Worm (Caenorhabditis elegans) whole organism, L4 larva: ENCODE measurements around the gene T04C9.3.

Experiments
- D1046.2 ChIP-seq: fragments of 200-800 bp; sonication (Bioruptor generic); IDR thresholded peaks from 2 replicates; pipeline ENCODE4 v1.3.6; 2022; ENCODE audit warnings: missing genetic modification characterization, missing compliant biosample characterization
- R02D3.7 ChIP-seq: fragments of 150-350 bp; sonication (generic microtip); optimal IDR thresholded peaks from 3 replicates; lab custom pipeline; 2014; ENCODE audit warnings: missing biosample characterization, missing genetic modification characterization
- T20F7.1 ChIP-seq: fragments of 200-800 bp; sonication (Bioruptor generic); optimal IDR thresholded peaks from 2 replicates; lab custom pipeline; 2018; ENCODE audit warnings: mild to moderate bottlenecking, missing genetic modification characterization, missing compliant biosample characterization
- T26A8.4 ChIP-seq: fragments of 200-800 bp; sonication (Bioruptor generic); IDR thresholded peaks from 2 replicates; pipeline ENCODE4 v1.3.6; 2022; ENCODE audit warnings: missing genetic modification characterization, missing compliant biosample characterization
- Y5F2A.4 ChIP-seq: fragments of 200-800 bp; sonication (Bioruptor generic); optimal IDR thresholded peaks from 2 replicates; lab custom pipeline; 2018; ENCODE audit warnings: mild to moderate bottlenecking, missing genetic modification characterization, missing compliant biosample characterization
- ceh-20 ChIP-seq: fragments of 200-800 bp; sonication (Bioruptor generic); IDR thresholded peaks from 2 replicates; pipeline ENCODE4 v1.3.6; 2022; ENCODE audit warnings: missing genetic modification reagents, missing genetic modification characterization, missing compliant biosample characterization
- ceh-28 ChIP-seq: fragments of 150-350 bp; optimal IDR thresholded peaks from 2 replicates; lab custom pipeline; 2014; ENCODE audit warnings: missing biosample characterization, missing genetic modification reagents, missing genetic modification characterization
- ctbp-1 ChIP-seq: fragments of 200-800 bp; sonication (Bioruptor generic); IDR thresholded peaks from 2 replicates; pipeline ENCODE4 v1.3.6; 2022; ENCODE audit warnings: missing genetic modification reagents, missing genetic modification characterization, missing compliant biosample characterization
- daf-16 ChIP-seq, 3 experiments: sonication (generic microtip); optimal IDR thresholded peaks; 2 replicates each; lab custom pipeline; 2016 to 2017; ENCODE audit warnings: missing genetic modification characterization in 3 of 3, missing genetic modification reagents in 3 of 3, mild to moderate bottlenecking in 2 of 3, missing compliant biosample characterization in 2 of 3, missing biosample characterization in 1 of 3, moderate library complexity in 1 of 3
- dmd-6 ChIP-seq: fragments of 200-800 bp; sonication (Bioruptor generic); IDR thresholded peaks from 2 replicates; pipeline ENCODE4 v1.3.6; 2022; ENCODE audit warnings: missing genetic modification reagents, missing genetic modification characterization, missing compliant biosample characterization
- dmd-8 ChIP-seq: fragments of 200-800 bp; sonication (Bioruptor generic); IDR thresholded peaks from 2 replicates; pipeline ENCODE4 v1.3.6; 2022; ENCODE audit warnings: missing genetic modification characterization, missing compliant biosample characterization
- dmd-9 ChIP-seq: fragments of 200-800 bp; sonication (Bioruptor generic); IDR thresholded peaks from 2 replicates; pipeline ENCODE4 v1.3.6; 2022; ENCODE audit warnings: missing genetic modification reagents, missing genetic modification characterization, missing compliant biosample characterization
- dve-1 ChIP-seq: sonication (generic microtip); optimal IDR thresholded peaks from 2 replicates; lab custom pipeline; 2017; ENCODE audit warnings: antibody characterized with exemption, mild to moderate bottlenecking, missing genetic modification characterization, missing compliant biosample characterization; ENCODE audit not compliant: insufficient read depth
- fos-1 ChIP-seq: fragments of 150-350 bp; optimal IDR thresholded peaks from 2 replicates; lab custom pipeline; 2014; ENCODE audit warnings: missing biosample characterization, missing genetic modification characterization
- hlh-11 ChIP-seq: fragments of 200-800 bp; sonication (Bioruptor generic); optimal IDR thresholded peaks from 2 replicates; lab custom pipeline; 2018; ENCODE audit warnings: mild to moderate bottlenecking, missing genetic modification characterization, missing compliant biosample characterization
- hlh-30 ChIP-seq: sonication (generic microtip); optimal IDR thresholded peaks from 2 replicates; lab custom pipeline; 2017; ENCODE audit warnings: antibody characterized with exemption, mild to moderate bottlenecking, missing genetic modification characterization, missing compliant biosample characterization; ENCODE audit not compliant: insufficient read depth
- hmg-1.1 ChIP-seq: fragments of 200-800 bp; sonication (Bioruptor generic); IDR thresholded peaks from 2 replicates; pipeline ENCODE4 v1.3.6; 2022; ENCODE audit warnings: missing genetic modification reagents, missing genetic modification characterization, missing compliant biosample characterization
- lim-7 ChIP-seq: fragments of 200-800 bp; sonication (Bioruptor generic); IDR thresholded peaks from 2 replicates; pipeline ENCODE4 v1.3.6; 2022; ENCODE audit warnings: missing genetic modification characterization, missing compliant biosample characterization
- lin-13 ChIP-seq: fragments of 150-350 bp; optimal IDR thresholded peaks from 2 replicates; lab custom pipeline; 2014; ENCODE audit warnings: missing biosample characterization, missing genetic modification reagents, missing genetic modification characterization
- lin-15B ChIP-seq: fragments of 150-350 bp; sonication (generic microtip); optimal IDR thresholded peaks from 3 replicates; lab custom pipeline; 2014; ENCODE audit warnings: missing biosample characterization, missing genetic modification characterization
- lsy-2 ChIP-seq, 2 experiments: fragments of 150-350 bp in 1 of 2; sonication (generic microtip) in 1 of 2; optimal IDR thresholded peaks; 2 replicates each; lab custom pipeline; 2014 to 2017; ENCODE audit warnings: missing biosample characterization in 2 of 2, missing genetic modification characterization in 2 of 2
- madf-5 ChIP-seq, 2 experiments: fragments of 200-800 bp; sonication (Bioruptor generic); IDR thresholded peaks; 2 replicates each; pipeline ENCODE4 v1.3.6; 2022; ENCODE audit warnings: missing compliant biosample characterization in 2 of 2, missing genetic modification characterization in 2 of 2
- madf-9 ChIP-seq: fragments of 200-800 bp; sonication (Bioruptor generic); conservative IDR thresholded peaks from 2 replicates; pipeline ENCODE4 v1.3.6; 2022; ENCODE audit warnings: missing genetic modification reagents, missing genetic modification characterization, missing compliant biosample characterization
- mep-1 ChIP-seq: fragments of 150-350 bp; sonication (generic microtip); optimal IDR thresholded peaks from 3 replicates; lab custom pipeline; 2014; ENCODE audit warnings: missing biosample characterization, missing genetic modification characterization
- mes-2 ChIP-seq: sonication (generic microtip); optimal IDR thresholded peaks from 2 replicates; lab custom pipeline; 2016; ENCODE audit warnings: missing genotype, mild to moderate bottlenecking, missing genetic modification characterization, missing compliant biosample characterization; ENCODE audit not compliant: poor library complexity, severe bottlenecking
- mxl-3 ChIP-seq: fragments of 200-800 bp; sonication (Bioruptor generic); optimal IDR thresholded peaks from 2 replicates; lab custom pipeline; 2018; ENCODE audit warnings: mild to moderate bottlenecking, missing genetic modification characterization, missing compliant biosample characterization
- nhr-11 ChIP-seq: fragments of 150-350 bp; optimal IDR thresholded peaks from 2 replicates; lab custom pipeline; 2014; ENCODE audit warnings: missing biosample characterization, missing genetic modification characterization
- nhr-111 ChIP-seq: fragments of 200-800 bp; sonication (Bioruptor generic); optimal IDR thresholded peaks from 2 replicates; lab custom pipeline; 2018; ENCODE audit warnings: mild to moderate bottlenecking, missing genetic modification characterization, missing compliant biosample characterization
- nhr-237 ChIP-seq: sonication (generic microtip); optimal IDR thresholded peaks from 2 replicates; lab custom pipeline; 2017; ENCODE audit warnings: missing biosample characterization, missing genetic modification characterization
- nhr-28 ChIP-seq: fragments of 150-350 bp; optimal IDR thresholded peaks from 2 replicates; lab custom pipeline; 2014; ENCODE audit warnings: missing biosample characterization, missing genetic modification characterization
- nhr-41 ChIP-seq: fragments of 200-800 bp; sonication (Bioruptor generic); IDR thresholded peaks from 2 replicates; pipeline ENCODE4 v1.3.6; 2022; ENCODE audit warnings: missing genetic modification reagents, missing genetic modification characterization, missing compliant biosample characterization
- nhr-42 ChIP-seq: fragments of 200-800 bp; sonication (Bioruptor generic); IDR thresholded peaks from 2 replicates; pipeline ENCODE4 v1.3.6; 2022; ENCODE audit warnings: missing genetic modification characterization, missing compliant biosample characterization
- nhr-6 ChIP-seq: fragments of 150-350 bp; optimal IDR thresholded peaks from 2 replicates; lab custom pipeline; 2014; ENCODE audit warnings: missing biosample characterization, missing genetic modification characterization
- nhr-77 ChIP-seq: fragments of 150-350 bp; optimal IDR thresholded peaks from 2 replicates; lab custom pipeline; 2014; ENCODE audit warnings: missing biosample characterization, missing genetic modification characterization
- php-3 ChIP-seq: fragments of 200-800 bp; sonication (Bioruptor generic); IDR thresholded peaks from 2 replicates; pipeline ENCODE4 v1.3.6; 2022; ENCODE audit warnings: missing genetic modification reagents, missing genetic modification characterization, missing compliant biosample characterization
- set-16 ChIP-seq: fragments of 200-800 bp; sonication (Bioruptor generic); IDR thresholded peaks from 2 replicates; pipeline ENCODE4 v1.3.6; 2022; ENCODE audit warnings: missing genetic modification reagents, missing genetic modification characterization, missing compliant biosample characterization
- skn-1 ChIP-seq: fragments of 150-350 bp; optimal IDR thresholded peaks from 2 replicates; lab custom pipeline; 2014; ENCODE audit warnings: missing biosample characterization, missing genetic modification characterization
- snpc-1.2 ChIP-seq: fragments of 200-800 bp; sonication (Bioruptor generic); IDR thresholded peaks from 2 replicates; pipeline ENCODE4 v1.3.6; 2022; ENCODE audit warnings: missing genetic modification reagents, missing genetic modification characterization, missing compliant biosample characterization
- snpc-4 ChIP-seq: fragments of 150-350 bp; optimal IDR thresholded peaks from 2 replicates; lab custom pipeline; 2014; ENCODE audit warnings: missing biosample characterization, missing genetic modification characterization
- spr-1 ChIP-seq: sonication (generic microtip); optimal IDR thresholded peaks from 2 replicates; lab custom pipeline; 2016; ENCODE audit warnings: mild to moderate bottlenecking, missing genetic modification characterization, missing compliant biosample characterization
- tra-1 ChIP-seq: fragments of 200-800 bp; sonication (Bioruptor generic); IDR thresholded peaks from 2 replicates; pipeline ENCODE4 v1.3.6; 2022; ENCODE audit warnings: missing genetic modification reagents, missing genetic modification characterization, missing compliant biosample characterization
- unc-130 ChIP-seq: sonication (generic microtip); optimal IDR thresholded peaks from 2 replicates; lab custom pipeline; 2016; ENCODE audit warnings: missing genetic modification reagents, missing genetic modification characterization, missing compliant biosample characterization
- vab-7 ChIP-seq: fragments of 200-800 bp; sonication (Bioruptor generic); IDR thresholded peaks from 2 replicates; pipeline ENCODE4 v1.3.6; 2022; ENCODE audit warnings: missing genetic modification reagents, missing genetic modification characterization, missing compliant biosample characterization
- zfp-3 ChIP-seq: fragments of 200-800 bp; sonication (Bioruptor generic); conservative IDR thresholded peaks from 2 replicates; pipeline ENCODE4 v1.3.6; 2022; ENCODE audit warnings: missing genetic modification reagents, missing genetic modification characterization, missing compliant biosample characterization
- zip-11 ChIP-seq: fragments of 200-800 bp; sonication (Bioruptor generic); IDR thresholded peaks from 2 replicates; pipeline ENCODE4 v1.3.6; 2022; ENCODE audit warnings: missing genetic modification characterization, missing compliant biosample characterization
- zip-2 ChIP-seq: fragments of 150-350 bp; optimal IDR thresholded peaks from 2 replicates; lab custom pipeline; 2014; ENCODE audit warnings: missing biosample characterization, missing genetic modification characterization

T04C9.3 gene

ce11 chrIII:5939453-5940296, 45.8 kb upstream of the T04C9.3 start, which contains the start of gene ubq-1 (continued):
- no peak for TF ChIP-seq skn-1 (tag; lab: Kevin White, UChicago)
- no peak for TF ChIP-seq hlh-11 (tag; lab: Kevin White, UChicago)
- TF ChIP-seq madf-5 (GFP tag; IDR thresholded peaks at IDR 0.05; lab: Robert Waterston, UW) = 0 out of 4 replicates have a peak, but pooled peaks of 1 of the 2 experiments have one; percentile 61
- no peak for TF ChIP-seq zip-11
- no peak for TF ChIP-seq lin-15B (tag; lab: Kevin White, UChicago)
- no peak for TF ChIP-seq ceh-20 (GFP tag; lab: Robert Waterston, UW)
- TF ChIP-seq lsy-2 (tag; optimal IDR thresholded peaks at IDR 0.05; lab: Kevin White, UChicago) = no peak
- no peak for TF ChIP-seq php-3 (GFP tag; lab: Robert Waterston, UW)
- TF ChIP-seq T20F7.1 = peak; percentile 12
- TF ChIP-seq Y5F2A.4 (GFP tag; lab: Kevin White, UChicago) = no peak
- no peak for TF ChIP-seq dmd-8 (GFP tag; lab: Robert Waterston, UW)
- TF ChIP-seq vab-7 = no peak
- TF ChIP-seq ceh-28 (tag; lab: Kevin White, UChicago) = no peak
- no peak for TF ChIP-seq R02D3.7 (tag; lab: Kevin White, UChicago)
- no peak for TF ChIP-seq nhr-6 (tag; lab: Kevin White, UChicago)
- no peak for TF ChIP-seq unc-130
- no peak for TF ChIP-seq dmd-6 (GFP tag; lab: Robert Waterston, UW)
- TF ChIP-seq mep-1 (tag; lab: Kevin White, UChicago) = peak; percentile 19

- TF ChIP-seq nhr-11 (tag; lab: Kevin White, UChicago) (peak; percentile 66), mep-1 (tag; lab: Kevin White, UChicago) (peak; percentile 87), spr-1 (peak; percentile 40), mes-2 (tag; lab: Kevin White, UChicago) (peak; percentile 60), nhr-28 (tag; lab: Kevin White, UChicago) (peak; percentile 67), dmd-6 (GFP tag; lab: Robert Waterston, UW) (peak; percentile 56; the same call in 1 of the 2 replicates), tra-1 (GFP tag; lab: Robert Waterston, UW) (peak; percentile 34; the same call in 1 of the 2 replicates), T26A8.4 (0 out of 2 replicates have a peak, but pooled peaks have one; percentile 46), snpc-4 (tag; lab: Kevin White, UChicago) (no peak), dmd-9 (GFP tag; lab: Robert Waterston, UW) (no peak), lin-13 (peak; percentile 45), lim-7 (GFP tag; lab: Robert Waterston, UW) (peak; percentile 51; the same call in 1 of the 2 replicates), zfp-3 (no peak), nhr-237 (tag; lab: Kevin White, UChicago) (no peak), set-16 (GFP tag; lab: Robert Waterston, UW) (peak; percentile 5; the same call in 1 of the 2 replicates), zip-2 (peak; percentile 79), daf-16 (GFP tag; optimal IDR thresholded peaks at IDR 0.05; lab: Kevin White, UChicago) (no peak), daf-16 (tag; optimal IDR thresholded peaks at IDR 0.05; lab: Kevin White, UChicago) (peak; percentile 36), D1046.2 (GFP tag; lab: Robert Waterston, UW) (0 out of 2 replicates have a peak, but pooled peaks have one; percentile 21), fos-1 (tag; lab: Kevin White, UChicago) (no peak), Y5F2A.4 (GFP tag; lab: Kevin White, UChicago) (no peak), nhr-42 (GFP tag; lab: Robert Waterston, UW) (no peak), nhr-77 (peak; percentile 21), lsy-2 (tag; optimal IDR thresholded peaks at IDR 0.05; lab: Kevin White, UChicago) (peak; percentile 50 to 60), madf-9 (peak; percentile 59), hlh-30 (tag; lab: Kevin White, UChicago) (peak; percentile 98), mxl-3 (GFP tag; lab: Kevin White, UChicago) (peak; percentile 90), ctbp-1 (GFP tag; lab: Robert Waterston, UW) (peak; percentile 71), dve-1 (tag; lab: Kevin White, UChicago) (peak; percentile 85), nhr-41 (no peak), hmg-1.1 (GFP tag; lab: Robert Waterston, UW) (peak; percentile 72), snpc-1.2 (GFP tag; lab: Robert Waterston, UW) (peak; percentile 13; the same call in 1 of the 2 replicates), nhr-111 (GFP tag; lab: Kevin White, UChicago) (no peak)
Observed at ce11 chrIII:5940525-5940974, 44.9 kb upstream of the T04C9.3 start.
